Worm (Caenorhabditis elegans): Measurements from ENCODE around the gene unc-83.

- TF ChIP-seq nhr-41 (GFP tag; IDR thresholded peaks at IDR 0.05), result no peak
- no peak for TF ChIP-seq zag-1 (tag; optimal IDR thresholded peaks at IDR 0.05)
- TF ChIP-seq jun-1 (tag; optimal IDR thresholded peaks at IDR 0.05), result no peak
- TF ChIP-seq zfp-3 (GFP tag; conservative IDR thresholded peaks at IDR 0.05), result no peak
- no peak for TF ChIP-seq nhr-28 (tag; optimal IDR thresholded peaks at IDR 0.05)
- no peak for TF ChIP-seq dpl-1 (GFP tag; optimal IDR thresholded peaks at IDR 0.05)
- no peak for TF ChIP-seq lsy-2 (tag; optimal IDR thresholded peaks at IDR 0.05)
- no peak for TF ChIP-seq nhr-11 (tag; optimal IDR thresholded peaks at IDR 0.05)
- TF ChIP-seq ces-1 (GFP tag; optimal IDR thresholded peaks at IDR 0.05), result no peak
Observed at ce11 chrV:6453122-6453521, 11.7 kb upstream of the unc-83 start, which contains the start of gene acl-9.
